Fruit fly (Drosophila melanogaster) whole organism, embryonic: ENCODE data around the gene CG1998.

Source experiments
- Abd-B ChIP-seq: fragments of 200-800 bp; sonication (Bioruptor generic); optimal IDR thresholded peaks from 2 replicates; lab custom pipeline; 2018; ENCODE audit warnings: missing biosample characterization, mild to moderate bottlenecking, missing genetic modification characterization, moderate library complexity
- Ada2b ChIP-seq: fragments of 200-800 bp; sonication (Bioruptor generic); IDR thresholded peaks from 2 replicates; pipeline ENCODE4 v1.3.6; 2022; ENCODE audit warnings: missing biosample characterization, missing genetic modification characterization
- Awh ChIP-seq: fragments of 200-800 bp; sonication (Bioruptor generic); IDR thresholded peaks from 2 replicates; pipeline ENCODE4, ENCODE4 v1.3.6; 2022; ENCODE audit warnings: missing biosample characterization, missing genetic modification characterization
- Bgb ChIP-seq: fragments of 200-800 bp; sonication (Bioruptor generic); IDR thresholded peaks from 2 replicates; pipeline ENCODE4 v1.3.6; 2022; ENCODE audit warnings: missing biosample characterization, missing genetic modification characterization; ENCODE audit not compliant: partially characterized antibody
- CG10366 ChIP-seq: fragments of 200-800 bp; sonication (Bioruptor generic); IDR thresholded peaks from 2 replicates; pipeline ENCODE4 v1.3.6; 2022; ENCODE audit warnings: missing biosample characterization, missing genetic modification characterization
- CG10431 ChIP-seq: fragments of 200-800 bp; sonication (Bioruptor generic); optimal IDR thresholded peaks from 3 replicates; lab custom pipeline; 2018; ENCODE audit warnings: missing biosample characterization, mild to moderate bottlenecking, missing genetic modification characterization
- CG12659 ChIP-seq: fragments of 200-800 bp; sonication (Bioruptor generic); optimal IDR thresholded peaks from 3 replicates; lab custom pipeline; 2017; ENCODE audit warnings: mild to moderate bottlenecking, missing biosample characterization, missing genetic modification reagents, missing genetic modification characterization
- CG13296 ChIP-seq: fragments of 200-800 bp; sonication (Bioruptor generic); optimal IDR thresholded peaks from 3 replicates; lab custom pipeline; 2018; ENCODE audit warnings: missing biosample characterization, mild to moderate bottlenecking, missing genetic modification characterization
- CG13424 ChIP-seq: fragments of 200-800 bp; sonication (Bioruptor generic); optimal IDR thresholded peaks from 2 replicates; lab custom pipeline; 2019; ENCODE audit warnings: missing biosample characterization, mild to moderate bottlenecking, missing genetic modification characterization, moderate library complexity
- CG14441 ChIP-seq: fragments of 200-800 bp; sonication (Bioruptor generic); IDR thresholded peaks from 2 replicates; pipeline ENCODE4 v1.3.6; 2022; ENCODE audit warnings: missing biosample characterization, missing genetic modification characterization
- CG15011 ChIP-seq: fragments of 200-800 bp; sonication (Bioruptor generic); optimal IDR thresholded peaks from 3 replicates; lab custom pipeline; 2018; ENCODE audit warnings: missing biosample characterization, mild to moderate bottlenecking, missing genetic modification characterization
- CG1603 ChIP-seq: fragments of 200-800 bp; sonication (Bioruptor generic); optimal IDR thresholded peaks from 2 replicates; lab custom pipeline; 2019; ENCODE audit warnings: missing biosample characterization, mild to moderate bottlenecking, missing genetic modification characterization, moderate library complexity
- CG16815 ChIP-seq: fragments of 200-800 bp; sonication (Bioruptor generic); optimal IDR thresholded peaks from 3 replicates; lab custom pipeline; 2017; ENCODE audit warnings: missing biosample characterization, mild to moderate bottlenecking, missing genetic modification characterization
- CG2199 ChIP-seq: fragments of 200-800 bp; sonication (Bioruptor generic); IDR thresholded peaks from 3 replicates; pipeline ENCODE4 v1.3.6; 2022; ENCODE audit warnings: missing biosample characterization, missing genetic modification characterization
- CG2712 ChIP-seq: fragments of 200-800 bp; optimal IDR thresholded peaks from 3 replicates; lab custom pipeline; 2019; ENCODE audit warnings: missing biosample characterization, mild to moderate bottlenecking, missing genetic modification characterization, moderate library complexity
- CG4424 ChIP-seq: fragments of 200-800 bp; sonication (Bioruptor generic); optimal IDR thresholded peaks from 3 replicates; lab custom pipeline; 2016; ENCODE audit warnings: missing biosample characterization, missing genetic modification characterization
- CG7556 ChIP-seq: fragments of 200-800 bp; sonication (Bioruptor generic); optimal IDR thresholded peaks from 2 replicates; lab custom pipeline; 2017; ENCODE audit warnings: missing biosample characterization, mild to moderate bottlenecking, missing genetic modification characterization
- CG7839 ChIP-seq: fragments of 200-800 bp; sonication (Bioruptor generic); optimal IDR thresholded peaks from 3 replicates; lab custom pipeline; 2018; ENCODE audit warnings: missing biosample characterization, mild to moderate bottlenecking, missing genetic modification characterization, moderate library complexity
- CG9797 ChIP-seq: fragments of 200-800 bp; sonication (Bioruptor generic); optimal IDR thresholded peaks from 3 replicates; lab custom pipeline; 2018; ENCODE audit warnings: missing biosample characterization, mild to moderate bottlenecking, missing genetic modification characterization
- CG9817 ChIP-seq: fragments of 200-800 bp; sonication (Bioruptor generic); optimal IDR thresholded peaks from 2 replicates; lab custom pipeline; 2018; ENCODE audit warnings: missing biosample characterization, mild to moderate bottlenecking, missing genetic modification characterization, moderate library complexity
- Dp ChIP-seq: fragments of 200-800 bp; sonication (Bioruptor generic); optimal IDR thresholded peaks from 2 replicates; lab custom pipeline; 2018; ENCODE audit warnings: missing biosample characterization, mild to moderate bottlenecking, missing genetic modification characterization, moderate library complexity
- Dref ChIP-seq: fragments of 200-800 bp; sonication (Bioruptor generic); IDR thresholded peaks from 2 replicates; pipeline ENCODE4 v1.3.6; 2022; ENCODE audit warnings: missing biosample characterization, missing genetic modification characterization
- H2.0 ChIP-seq: fragments of 200-800 bp; sonication (Bioruptor generic); IDR thresholded peaks from 2 replicates; pipeline ENCODE4 v1.3.6; 2022; ENCODE audit warnings: missing biosample characterization, missing genetic modification characterization
- HLHmδ ChIP-seq: fragments of 200-800 bp; sonication (Bioruptor generic); optimal IDR thresholded peaks from 2 replicates; lab custom pipeline; 2018; ENCODE audit warnings: missing biosample characterization, mild to moderate bottlenecking, missing genetic modification characterization, moderate library complexity
- Hmr ChIP-seq: fragments of 200-800 bp; sonication (Bioruptor generic); optimal IDR thresholded peaks from 3 replicates; lab custom pipeline; 2017; ENCODE audit warnings: mild to moderate bottlenecking, missing biosample characterization, missing genetic modification reagents, missing genetic modification characterization
- Hsf ChIP-seq: fragments of 200-800 bp; sonication (Bioruptor generic); optimal IDR thresholded peaks from 3 replicates; lab custom pipeline; 2016; ENCODE audit warnings: missing biosample characterization, missing genetic modification characterization
- Mrtf ChIP-seq: fragments of 200-800 bp; sonication (Bioruptor generic); IDR thresholded peaks from 3 replicates; pipeline ENCODE4 v1.3.6; 2022; ENCODE audit warnings: missing biosample characterization, missing genetic modification characterization
- Myb ChIP-seq: fragments of 200-800 bp; sonication (Bioruptor generic); optimal IDR thresholded peaks from 2 replicates; lab custom pipeline; 2016; ENCODE audit warnings: missing biosample characterization, missing genetic modification characterization
- PHDP ChIP-seq: fragments of 200-800 bp; sonication (Bioruptor generic); optimal IDR thresholded peaks from 3 replicates; lab custom pipeline; 2018; ENCODE audit warnings: missing biosample characterization, mild to moderate bottlenecking, missing genetic modification characterization, moderate library complexity
- Rfx ChIP-seq: fragments of 200-800 bp; sonication (Bioruptor generic); IDR thresholded peaks from 2 replicates; pipeline ENCODE4 v1.3.6; 2022; ENCODE audit warnings: missing biosample characterization, missing genetic modification characterization
- Sin3A ChIP-seq: fragments of >200 bp; optimal IDR thresholded peaks from 2 replicates; lab custom pipeline; 2018
- ase ChIP-seq: fragments of 200-800 bp; sonication (Bioruptor generic); IDR thresholded peaks from 3 replicates; pipeline ENCODE4 v1.3.6; 2022; ENCODE audit warnings: missing biosample characterization, missing genetic modification characterization
- bsh ChIP-seq, 2 experiments: fragments of 200-800 bp; sonication (Bioruptor generic); optimal IDR thresholded peaks; 2 replicates each; lab custom pipeline; 2017 to 2018; ENCODE audit warnings: mild to moderate bottlenecking in 2 of 2, missing biosample characterization in 2 of 2, missing genetic modification characterization in 2 of 2, moderate library complexity in 1 of 2
- caup ChIP-seq: fragments of 200-800 bp; sonication (Bioruptor generic); optimal IDR thresholded peaks from 3 replicates; lab custom pipeline; 2017; ENCODE audit warnings: missing biosample characterization, mild to moderate bottlenecking, missing genetic modification characterization, moderate library complexity; ENCODE audit not compliant: severe bottlenecking
- cg ChIP-seq: fragments of 200-800 bp; sonication (Bioruptor generic); optimal IDR thresholded peaks from 3 replicates; lab custom pipeline; 2019; ENCODE audit warnings: missing biosample characterization, mild to moderate bottlenecking, missing genetic modification characterization, moderate library complexity
- chif ChIP-seq, 2 experiments: fragments of 200-800 bp; sonication (Bioruptor generic); optimal IDR thresholded peaks; 3 replicates each; lab custom pipeline; 2016; ENCODE audit warnings: missing biosample characterization in 2 of 2, missing genetic modification characterization in 2 of 2
- cwo ChIP-seq: fragments of 200-800 bp; sonication (Bioruptor generic); optimal IDR thresholded peaks from 3 replicates; lab custom pipeline; 2017; ENCODE audit warnings: missing biosample characterization, missing genetic modification characterization, mild to moderate bottlenecking, moderate library complexity, missing genetic modification reagents
- dm ChIP-seq: fragments of 200-800 bp; sonication (Bioruptor generic); optimal IDR thresholded peaks from 3 replicates; lab custom pipeline; 2016; ENCODE audit warnings: missing biosample characterization, missing genetic modification characterization
- dmrt11E ChIP-seq: fragments of 200-800 bp; sonication (Bioruptor generic); optimal IDR thresholded peaks from 3 replicates; lab custom pipeline; 2018; ENCODE audit warnings: missing biosample characterization, mild to moderate bottlenecking, missing genetic modification characterization, moderate library complexity
- dmrt99B ChIP-seq: fragments of 200-800 bp; sonication (Bioruptor generic); optimal IDR thresholded peaks from 2 replicates; lab custom pipeline; 2018; ENCODE audit warnings: missing biosample characterization, mild to moderate bottlenecking, missing genetic modification characterization, moderate library complexity
- dysf ChIP-seq: fragments of 200-800 bp; sonication (Bioruptor generic); IDR thresholded peaks from 3 replicates; pipeline ENCODE4 v1.3.6; 2022; ENCODE audit warnings: missing biosample characterization, missing genetic modification characterization
- emc ChIP-seq: fragments of 200-800 bp; sonication (Bioruptor generic); optimal IDR thresholded peaks from 2 replicates; lab custom pipeline; 2016; ENCODE audit warnings: missing biosample characterization, missing genetic modification characterization
- ftz-f1 ChIP-seq: fragments of 200-800 bp; sonication (Bioruptor generic); optimal IDR thresholded peaks from 2 replicates; lab custom pipeline; 2016; ENCODE audit warnings: missing biosample characterization, missing genetic modification characterization
- gem ChIP-seq: fragments of 200-800 bp; sonication (Bioruptor generic); optimal IDR thresholded peaks from 2 replicates; lab custom pipeline; 2019; ENCODE audit warnings: missing biosample characterization, mild to moderate bottlenecking, missing genetic modification characterization, moderate library complexity
- grn ChIP-seq: fragments of 200-800 bp; sonication (Bioruptor generic); optimal IDR thresholded peaks from 3 replicates; lab custom pipeline; 2017; ENCODE audit warnings: missing biosample characterization, missing genetic modification characterization
- jigr1 ChIP-seq: fragments of 200-800 bp; sonication (Bioruptor generic); IDR thresholded peaks from 3 replicates; pipeline ENCODE4 v1.3.6; 2022; ENCODE audit warnings: missing biosample characterization, missing genetic modification characterization
- klu ChIP-seq: fragments of 200-800 bp; sonication (Bioruptor generic); IDR thresholded peaks from 2 replicates; pipeline ENCODE4 v1.3.6; 2022; ENCODE audit warnings: missing biosample characterization, missing genetic modification characterization
- onecut ChIP-seq: fragments of 200-800 bp; sonication (Bioruptor generic); IDR thresholded peaks from 2 replicates; pipeline ENCODE4 v1.3.6; 2022; ENCODE audit warnings: missing biosample characterization, missing genetic modification characterization
- ro ChIP-seq: fragments of 200-800 bp; sonication (Bioruptor generic); IDR thresholded peaks from 2 replicates; pipeline ENCODE4 v1.3.6; 2022; ENCODE audit warnings: missing biosample characterization, missing genetic modification characterization
- sens ChIP-seq: fragments of 200-800 bp; sonication (Bioruptor generic); peaks from one replicate; lab custom pipeline; 2016; ENCODE audit warnings: missing biosample characterization, missing genetic modification characterization
- sens-2 ChIP-seq: fragments of 200-800 bp; sonication (Bioruptor generic); IDR thresholded peaks from 2 replicates; pipeline ENCODE4 v1.3.6; 2022; ENCODE audit warnings: missing biosample characterization, missing genetic modification characterization
- zen2 ChIP-seq: fragments of 200-800 bp; sonication (Bioruptor generic); IDR thresholded peaks from 3 replicates; pipeline ENCODE4 v1.3.6; 2022; ENCODE audit warnings: missing biosample characterization, missing genetic modification characterization; ENCODE audit not compliant: partially characterized antibody

The CG1998 gene

dm6 chrX:13434065-13434464, 21.2 kb upstream of the CG1998 start (continued):
- no peak for TF ChIP-seq Awh (GFP tag; lab: Robert Waterston, UW)
- TF ChIP-seq klu = no peak
- TF ChIP-seq CG13296 (GFP tag; lab: Kevin White, UChicago) = peak; percentile 2
- TF ChIP-seq PHDP = no peak
- peak; percentile 42; the same call in 1 of the 2 replicates for TF ChIP-seq Rfx
- TF ChIP-seq caup = peak; percentile 1
- no peak for TF ChIP-seq CG16815 (GFP tag; lab: Kevin White, UChicago)
- TF ChIP-seq dm (GFP tag; lab: Kevin White, UChicago) = no peak
- peak; percentile 27; the same call in 1 of the 2 replicates for TF ChIP-seq CG10366
- peak; percentile 28 for TF ChIP-seq CG9817 (tag; lab: Kevin White, UChicago)
- TF ChIP-seq CG2712 (tag; lab: Kevin White, UChicago) = no peak
- TF ChIP-seq CG9797 (GFP tag; lab: Kevin White, UChicago) = no peak
- TF ChIP-seq HLHmδ (GFP tag; lab: Kevin White, UChicago) = no peak
- TF ChIP-seq Myb = no peak
- TF ChIP-seq cg = no peak
- TF ChIP-seq Mrtf = 0 out of 3 replicates have a peak, but pooled peaks have one; percentile 24
- TF ChIP-seq jigr1 = no peak
- no peak for TF ChIP-seq Ada2b (GFP tag; lab: Robert Waterston, UW)
- TF ChIP-seq sens-2 (GFP tag; lab: Robert Waterston, UW) = no peak
- TF ChIP-seq Bgb = no peak
- TF ChIP-seq Abd-B (GFP tag; lab: Kevin White, UChicago) = no peak
- TF ChIP-seq emc (GFP tag; lab: Kevin White, UChicago) = no peak
- no peak for TF ChIP-seq CG2199 (GFP tag; lab: Robert Waterston, UW)
- TF ChIP-seq dysf (GFP tag; lab: Robert Waterston, UW) = 0 out of 3 replicates have a peak, but pooled peaks have one; percentile 34
- no peak for TF ChIP-seq chif (GFP tag; optimal IDR thresholded peaks at IDR 0.05; lab: Kevin White, UChicago)
- peak; percentile 19 for TF ChIP-seq CG13424 (tag; lab: Kevin White, UChicago)
- TF ChIP-seq CG1603 (tag; lab: Kevin White, UChicago) = no peak
- TF ChIP-seq Sin3A (lab: Kevin White, UChicago) = no peak
- TF ChIP-seq dmrt11E = no peak
- peak; percentile 44 for TF ChIP-seq Hmr (GFP tag; lab: Kevin White, UChicago)
- peak; percentile 43 for TF ChIP-seq dmrt99B (tag; lab: Kevin White, UChicago)
- TF ChIP-seq onecut (GFP tag; lab: Robert Waterston, UW) = no peak
- peak; percentile 36 for TF ChIP-seq CG7839 (tag; lab: Kevin White, UChicago)
- TF ChIP-seq CG15011 (GFP tag; lab: Kevin White, UChicago) = no peak
- TF ChIP-seq CG12659 (GFP tag; lab: Kevin White, UChicago) = no peak
- TF ChIP-seq ro (GFP tag; lab: Robert Waterston, UW) = no peak
- TF ChIP-seq ase (GFP tag; lab: Robert Waterston, UW) = no peak
- peak; percentile 34 for TF ChIP-seq gem (tag; lab: Kevin White, UChicago)
- peak; percentile 46 for TF ChIP-seq sens
- no peak for TF ChIP-seq CG4424 (GFP tag; lab: Kevin White, UChicago)
- TF ChIP-seq CG10431 (GFP tag; lab: Kevin White, UChicago) = no peak
- TF ChIP-seq ftz-f1 (GFP tag; lab: Kevin White, UChicago) = no peak
- no peak for TF ChIP-seq H2.0 (GFP tag; lab: Robert Waterston, UW)
- peak; percentile 4 for TF ChIP-seq Hsf (GFP tag; lab: Kevin White, UChicago)
- TF ChIP-seq zen2 = no peak
- TF ChIP-seq Dp (GFP tag; lab: Kevin White, UChicago) = no peak
- peak; percentile 21 for TF ChIP-seq CG7556 (GFP tag; lab: Kevin White, UChicago)
- TF ChIP-seq cwo (GFP tag; lab: Kevin White, UChicago) = peak; percentile 12
- no peak for TF ChIP-seq CG14441
- TF ChIP-seq Dref = no peak
- TF ChIP-seq bsh (GFP tag; optimal IDR thresholded peaks at IDR 0.05; lab: Kevin White, UChicago) = no peak
- no peak for TF ChIP-seq grn (GFP tag; lab: Kevin White, UChicago)
